Fruit fly (Drosophila melanogaster): ENCODE data around the gene Cog4.

Gene Cog4

dm6 chr2L:10505345-10505744 is 16.9 kb upstream of the Cog4 start (continued):
- TF ChIP-seq vnd (GFP tag; IDR thresholded peaks at IDR 0.05; ENCODE audit: partially characterized antibody): no peak

- TF ChIP-seq Doc2 (GFP tag; IDR thresholded peaks at IDR 0.05) (no peak), Hey (tag; optimal IDR thresholded peaks at IDR 0.05) (no peak), CG7556 (GFP tag; optimal IDR thresholded peaks at IDR 0.05) (no peak), CG10431 (GFP tag; optimal IDR thresholded peaks at IDR 0.05) (no peak), Bgb (GFP tag; IDR thresholded peaks at IDR 0.05; ENCODE audit: partially characterized antibody) (no peak), CG6683 (GFP tag; optimal IDR thresholded peaks at IDR 0.05) (no peak), CG6254 (GFP tag; optimal IDR thresholded peaks at IDR 0.05) (peak; percentile 27), klu (GFP tag; IDR thresholded peaks at IDR 0.05) (no peak), CG31224 (GFP tag; IDR thresholded peaks at IDR 0.05) (no peak), CG16863 (GFP tag; optimal IDR thresholded peaks at IDR 0.05) (no peak), so (GFP tag; IDR thresholded peaks at IDR 0.05) (no peak), chm (GFP tag; IDR thresholded peaks at IDR 0.05) (peak; percentile 29; the same call in 1 of the 2 replicates), ttk (GFP tag; IDR thresholded peaks at IDR 0.05) (no peak), rib (GFP tag; IDR thresholded peaks at IDR 0.05) (no peak), wek (GFP tag; optimal IDR thresholded peaks at IDR 0.05) (peak; percentile 46), ash1 (GFP tag; optimal IDR thresholded peaks at IDR 0.05) (no peak), CG2202 (tag; optimal IDR thresholded peaks at IDR 0.05) (peak; percentile 69), CG15601 (tag; optimal IDR thresholded peaks at IDR 0.05) (peak; percentile 63), Neu2 (GFP tag; optimal IDR thresholded peaks at IDR 0.05; ENCODE audit: borderline replicate concordance) (no peak), kni (GFP tag; optimal IDR thresholded peaks at IDR 0.05) (peak; percentile 82), wdn (GFP tag; IDR thresholded peaks at IDR 0.05) (no peak), luna (GFP tag; optimal IDR thresholded peaks at IDR 0.05) (no peak), CG7839 (tag; optimal IDR thresholded peaks at IDR 0.05) (no peak), onecut (GFP tag; IDR thresholded peaks at IDR 0.05) (peak; percentile 30; the same call in 1 of the 2 replicates), sna (GFP tag; IDR thresholded peaks at IDR 0.05; ENCODE audit: partially characterized antibody) (no peak), CG9817 (tag; optimal IDR thresholded peaks at IDR 0.05) (no peak), CG4820 (GFP tag; optimal IDR thresholded peaks at IDR 0.05) (no peak), Opbp (GFP tag; IDR thresholded peaks at IDR 0.05; ENCODE audit: partially characterized antibody) (no peak), pan (optimal IDR thresholded peaks at IDR 0.05) (no peak), pan (GFP tag; optimal IDR thresholded peaks at IDR 0.05 in 1 of 2, IDR thresholded peaks at IDR 0.05 in 1 of 2) (no peak), CG11504 (tag; optimal IDR thresholded peaks at IDR 0.05) (peak; percentile 17), CG15073 (GFP tag; optimal IDR thresholded peaks at IDR 0.05) (no peak), CG7357 (GFP tag; IDR thresholded peaks at IDR 0.05) (no peak), lola (GFP tag; optimal IDR thresholded peaks at IDR 0.05) (peak in 1 of 3 experiments; percentile 52), Trl (optimal IDR thresholded peaks at IDR 0.05) (no peak), Trl (GFP tag; optimal IDR thresholded peaks at IDR 0.05) (no peak), CG15514 (GFP tag; optimal IDR thresholded peaks at IDR 0.05) (no peak), Eip74EF (GFP tag; optimal IDR thresholded peaks at IDR 0.05) (no peak), CG7963 (GFP tag; IDR thresholded peaks at IDR 0.05; ENCODE audit: partially characterized antibody) (no peak), TFAM (GFP tag; optimal IDR thresholded peaks at IDR 0.05) (no peak), CG30403 (GFP tag; optimal IDR thresholded peaks at IDR 0.05) (no peak), bsh (GFP tag; optimal IDR thresholded peaks at IDR 0.05) (peak in 1 of 2 experiments; percentile 41), insv (GFP tag; optimal IDR thresholded peaks at IDR 0.05) (no peak), CG4707 (GFP tag; optimal IDR thresholded peaks at IDR 0.05) (peak; percentile 36), CG2712 (tag; optimal IDR thresholded peaks at IDR 0.05) (peak; percentile 16), Usf (GFP tag; optimal IDR thresholded peaks at IDR 0.05) (no peak), Fer1 (GFP tag; optimal IDR thresholded peaks at IDR 0.05) (no peak)
Measured at dm6 chr2L:10504895-10505294, 16.5 kb upstream of the Cog4 start.

Data from whole organism, embryonic.